Worm (Caenorhabditis elegans): Measurements from ENCODE around the gene M03C11.1.

The M03C11.1 gene

ce11 chrIII:10361456-10361855 lies 34.4 kb downstream of the M03C11.1 start:
- TF ChIP-seq ttx-3 (tag; optimal IDR thresholded peaks at IDR 0.05) (no peak), pag-3 (tag; optimal IDR thresholded peaks at IDR 0.05; ENCODE audit: borderline replicate concordance) (no peak)

ce11 chrIII:10359916-10360315 lies 36.0 kb downstream of the M03C11.1 start:
- TF ChIP-seq fax-1 (tag; optimal IDR thresholded peaks at IDR 0.05) = no peak
- no peak for TF ChIP-seq zip-5 (tag; optimal IDR thresholded peaks at IDR 0.05)
- TF ChIP-seq rnt-1 (tag; optimal IDR thresholded peaks at IDR 0.05) = no peak
- no peak for TF ChIP-seq Y22D7AL.16 (tag; optimal IDR thresholded peaks at IDR 0.05)
- TF ChIP-seq tbx-2 (tag; optimal IDR thresholded peaks at IDR 0.05) = no peak
- no peak for TF ChIP-seq hlh-6 (tag; optimal IDR thresholded peaks at IDR 0.05)
- no peak for TF ChIP-seq K09A11.1 (tag; optimal IDR thresholded peaks at IDR 0.05; ENCODE audit: insufficient read depth)
- no peak for TF ChIP-seq elt-4 (tag; optimal IDR thresholded peaks at IDR 0.05)
- TF ChIP-seq ref-2 (tag; optimal IDR thresholded peaks at IDR 0.05) = no peak
- TF ChIP-seq ceh-2 (tag; optimal IDR thresholded peaks at IDR 0.05) = no peak

ce11 chrIII:10358751-10359150 lies 37.1 kb downstream of the M03C11.1 start:
- TF ChIP-seq unc-42 (tag; optimal IDR thresholded peaks at IDR 0.05) = peak; percentile 21
- no peak for TF ChIP-seq ceh-14 (tag; optimal IDR thresholded peaks at IDR 0.05)

ce11 chrIII:10357598-10358186 lies 38.2 kb downstream of the M03C11.1 start, which contains the start of gene umps-1:
TSS of gene umps-1 (minus strand) at chrIII:10357648.
- TF ChIP-seq elt-2 (tag; optimal IDR thresholded peaks at IDR 0.05) (peak; percentile 5), eyg-1 (tag; optimal IDR thresholded peaks at IDR 0.05) (no peak)

- TF ChIP-seq che-1 (tag; optimal IDR thresholded peaks at IDR 0.05) (no peak), K02D7.2 (tag; optimal IDR thresholded peaks at IDR 0.05) (no peak), pax-1 (tag; optimal IDR thresholded peaks at IDR 0.05) (no peak), lin-11 (tag; optimal IDR thresholded peaks at IDR 0.05) (no peak), ceh-14 (tag; optimal IDR thresholded peaks at IDR 0.05) (no peak), C08G9.2 (tag; optimal IDR thresholded peaks at IDR 0.05) (no peak), ceh-45 (GFP tag; IDR thresholded peaks at IDR 0.05) (no peak), ref-2 (tag; optimal IDR thresholded peaks at IDR 0.05) (no peak), ttx-3 (tag; optimal IDR thresholded peaks at IDR 0.05) (no peak), hlh-30 (tag; optimal IDR thresholded peaks at IDR 0.05; ENCODE audit: insufficient read depth) (no peak)
These were observed 40.5 kb downstream of the M03C11.1 start, which contains the start of gene spp-1 for ce11 chrIII:10355382-10355781. TSS of gene spp-1 (minus strand) at chrIII:10355668.

ce11 chrIII:10354591-10354990 lies 41.3 kb downstream of the M03C11.1 start:
- TF ChIP-seq zip-5 (tag; optimal IDR thresholded peaks at IDR 0.05) = no peak
- TF ChIP-seq syd-9 (tag; optimal IDR thresholded peaks at IDR 0.05) = no peak
- TF ChIP-seq lin-11 (tag; optimal IDR thresholded peaks at IDR 0.05) = no peak
- no peak for TF ChIP-seq pax-1 (tag; optimal IDR thresholded peaks at IDR 0.05)
- TF ChIP-seq ceh-22 (tag; optimal IDR thresholded peaks at IDR 0.05) = no peak
- no peak for TF ChIP-seq K09A11.1 (tag; optimal IDR thresholded peaks at IDR 0.05; ENCODE audit: insufficient read depth)
- no peak for TF ChIP-seq ets-4 (tag; optimal IDR thresholded peaks at IDR 0.05)
- TF ChIP-seq sox-2 (GFP tag; IDR thresholded peaks at IDR 0.05) = no peak

ce11 chrIII:10353423-10353822 lies 42.5 kb downstream of the M03C11.1 start:
- TF ChIP-seq dmd-4 (tag; optimal IDR thresholded peaks at IDR 0.05; ENCODE audit: borderline replicate concordance) (no peak), dve-1 (tag; optimal IDR thresholded peaks at IDR 0.05) (no peak), ceh-22 (tag; optimal IDR thresholded peaks at IDR 0.05) (no peak), ceh-18 (tag; optimal IDR thresholded peaks at IDR 0.05) (no peak), unc-55 (GFP tag; optimal IDR thresholded peaks at IDR 0.05) (no peak), pha-2 (tag; optimal IDR thresholded peaks at IDR 0.05) (no peak), ama-1 (optimal IDR thresholded peaks at IDR 0.05) (no peak), unc-86 (tag; optimal IDR thresholded peaks at IDR 0.05) (no peak), nhr-11 (tag; optimal IDR thresholded peaks at IDR 0.05) (no peak), hlh-6 (tag; optimal IDR thresholded peaks at IDR 0.05) (no peak), ceh-2 (tag; optimal IDR thresholded peaks at IDR 0.05) (no peak), che-1 (tag; optimal IDR thresholded peaks at IDR 0.05) (no peak), ceh-34 (tag; optimal IDR thresholded peaks at IDR 0.05) (no peak), tbx-2 (tag; optimal IDR thresholded peaks at IDR 0.05) (no peak), madf-2 (tag; optimal IDR thresholded peaks at IDR 0.05) (no peak), gmeb-2 (tag; optimal IDR thresholded peaks at IDR 0.05) (no peak)

Measured in whole organism, late embryonic.